Worm (Caenorhabditis elegans) whole organism, L4 larva: ENCODE data around the gene sel-1.

ENCODE experiments used
- F37D6.2 ChIP-seq: sonication (generic microtip); optimal IDR thresholded peaks from 2 replicates; lab custom pipeline; 2016; ENCODE audit warnings: mild to moderate bottlenecking, missing genetic modification characterization, missing compliant biosample characterization
- R02D3.7 ChIP-seq: fragments of 150-350 bp; sonication (generic microtip); optimal IDR thresholded peaks from 3 replicates; lab custom pipeline; 2014; ENCODE audit warnings: missing biosample characterization, missing genetic modification characterization
- T20F7.1 ChIP-seq: fragments of 200-800 bp; sonication (Bioruptor generic); optimal IDR thresholded peaks from 2 replicates; lab custom pipeline; 2018; ENCODE audit warnings: mild to moderate bottlenecking, missing genetic modification characterization, missing compliant biosample characterization
- T26A8.4 ChIP-seq: fragments of 200-800 bp; sonication (Bioruptor generic); IDR thresholded peaks from 2 replicates; pipeline ENCODE4 v1.3.6; 2022; ENCODE audit warnings: missing genetic modification characterization, missing compliant biosample characterization
- Y105C5A.15 ChIP-seq: fragments of 200-800 bp; sonication (Bioruptor generic); IDR thresholded peaks from 2 replicates; pipeline ENCODE4 v1.3.6; 2022; ENCODE audit warnings: missing genetic modification characterization, missing compliant biosample characterization
- Y48G9A.11 ChIP-seq: fragments of 200-800 bp; sonication (Bioruptor generic); IDR thresholded peaks from 2 replicates; pipeline ENCODE4 v1.3.6; 2022; ENCODE audit warnings: missing genetic modification reagents, missing genetic modification characterization, missing compliant biosample characterization
- Y75B8A.6 ChIP-seq: fragments of 200-800 bp; sonication (Bioruptor generic); IDR thresholded peaks from 2 replicates; pipeline ENCODE4 v1.3.6; 2022; ENCODE audit warnings: missing genetic modification reagents, missing genetic modification characterization, missing compliant biosample characterization
- ZK337.2 ChIP-seq: fragments of 200-800 bp; sonication (Bioruptor generic); IDR thresholded peaks from 2 replicates; pipeline ENCODE4 v1.3.6; 2022; ENCODE audit warnings: missing genetic modification reagents, missing genetic modification characterization, missing compliant biosample characterization
- ZK546.5 ChIP-seq, 2 experiments: sonication (generic microtip); optimal IDR thresholded peaks; 2 replicates each; lab custom pipeline; 2017; ENCODE audit warnings: missing biosample characterization in 2 of 2, missing genetic modification characterization in 2 of 2
- aha-1 ChIP-seq: fragments of 150-350 bp; peaks from one replicate; lab custom pipeline; 2014; ENCODE audit warnings: missing biosample characterization, missing genetic modification characterization
- aly-2 ChIP-seq: sonication (generic microtip); optimal IDR thresholded peaks from 2 replicates; lab custom pipeline; 2018; ENCODE audit warnings: missing biosample characterization, missing genetic modification characterization
- ama-1 ChIP-seq: fragments of 150-350 bp; optimal IDR thresholded peaks from 2 replicates; lab custom pipeline; 2014; ENCODE audit warnings: inconsistent platforms, mixed read lengths
- arid-1 ChIP-seq: fragments of 200-800 bp; sonication (Bioruptor generic); conservative IDR thresholded peaks from 2 replicates; pipeline ENCODE4 v1.3.6; 2022; ENCODE audit warnings: missing genetic modification reagents, missing genetic modification characterization, missing compliant biosample characterization
- attf-4 ChIP-seq: sonication (generic microtip); optimal IDR thresholded peaks from 3 replicates; lab custom pipeline; 2017; ENCODE audit warnings: missing biosample characterization, missing genetic modification characterization
- ceh-44 ChIP-seq: fragments of 200-800 bp; sonication (Bioruptor generic); IDR thresholded peaks from 2 replicates; pipeline ENCODE4 v1.3.6; 2022; ENCODE audit warnings: missing genetic modification reagents, missing genetic modification characterization, missing compliant biosample characterization
- ceh-62 ChIP-seq: sonication (generic microtip); optimal IDR thresholded peaks from 2 replicates; lab custom pipeline; 2017; ENCODE audit warnings: missing biosample characterization, missing genetic modification characterization
- ceh-82 ChIP-seq: sonication (generic microtip); optimal IDR thresholded peaks from 2 replicates; lab custom pipeline; 2017; ENCODE audit warnings: missing biosample characterization, missing genetic modification characterization
- ctbp-1 ChIP-seq: fragments of 200-800 bp; sonication (Bioruptor generic); IDR thresholded peaks from 2 replicates; pipeline ENCODE4 v1.3.6; 2022; ENCODE audit warnings: missing genetic modification reagents, missing genetic modification characterization, missing compliant biosample characterization
- dmd-9 ChIP-seq: fragments of 200-800 bp; sonication (Bioruptor generic); IDR thresholded peaks from 2 replicates; pipeline ENCODE4 v1.3.6; 2022; ENCODE audit warnings: missing genetic modification reagents, missing genetic modification characterization, missing compliant biosample characterization
- dpl-1 ChIP-seq: fragments of 150-350 bp; optimal IDR thresholded peaks from 2 replicates; lab custom pipeline; 2014; ENCODE audit warnings: missing biosample characterization, missing genetic modification reagents, missing genetic modification characterization
- duxl-1 ChIP-seq: sonication (generic microtip); optimal IDR thresholded peaks from 2 replicates; lab custom pipeline; 2016; ENCODE audit warnings: mild to moderate bottlenecking, missing genetic modification characterization, moderate library complexity, missing compliant biosample characterization; ENCODE audit not compliant: poor library complexity
- fos-1 ChIP-seq: fragments of 150-350 bp; optimal IDR thresholded peaks from 2 replicates; lab custom pipeline; 2014; ENCODE audit warnings: missing biosample characterization, missing genetic modification characterization
- gei-8 ChIP-seq: fragments of 200-800 bp; sonication (Bioruptor generic); optimal IDR thresholded peaks from 2 replicates; lab custom pipeline; 2018; ENCODE audit warnings: mild to moderate bottlenecking, missing genetic modification characterization, missing compliant biosample characterization
- hlh-11 ChIP-seq: fragments of 200-800 bp; sonication (Bioruptor generic); optimal IDR thresholded peaks from 2 replicates; lab custom pipeline; 2018; ENCODE audit warnings: mild to moderate bottlenecking, missing genetic modification characterization, missing compliant biosample characterization
- hlh-30 ChIP-seq: sonication (generic microtip); optimal IDR thresholded peaks from 2 replicates; lab custom pipeline; 2017; ENCODE audit warnings: antibody characterized with exemption, mild to moderate bottlenecking, missing genetic modification characterization, missing compliant biosample characterization; ENCODE audit not compliant: insufficient read depth
- lim-7 ChIP-seq: fragments of 200-800 bp; sonication (Bioruptor generic); IDR thresholded peaks from 2 replicates; pipeline ENCODE4 v1.3.6; 2022; ENCODE audit warnings: missing genetic modification characterization, missing compliant biosample characterization
- lin-29 ChIP-seq: fragments of 200-800 bp; sonication (Bioruptor generic); IDR thresholded peaks from 2 replicates; pipeline ENCODE4 v1.3.6; 2022; ENCODE audit warnings: missing genetic modification reagents, missing genetic modification characterization, missing compliant biosample characterization
- lin-39 ChIP-seq: fragments of 150-350 bp; optimal IDR thresholded peaks from 2 replicates; lab custom pipeline; 2014; ENCODE audit warnings: missing biosample characterization, missing genetic modification reagents, missing genetic modification characterization
- madf-5 ChIP-seq, 2 experiments: fragments of 200-800 bp; sonication (Bioruptor generic); IDR thresholded peaks; 2 replicates each; pipeline ENCODE4 v1.3.6; 2022; ENCODE audit warnings: missing compliant biosample characterization in 2 of 2, missing genetic modification characterization in 2 of 2
- madf-9 ChIP-seq: fragments of 200-800 bp; sonication (Bioruptor generic); conservative IDR thresholded peaks from 2 replicates; pipeline ENCODE4 v1.3.6; 2022; ENCODE audit warnings: missing genetic modification reagents, missing genetic modification characterization, missing compliant biosample characterization
- mdl-1 ChIP-seq, 2 experiments: fragments of 150-350 bp in 1 of 2; sonication (generic microtip) in 1 of 2; optimal IDR thresholded peaks; 2 replicates each; lab custom pipeline; 2014 to 2017; ENCODE audit warnings: missing biosample characterization in 2 of 2, missing genetic modification characterization in 2 of 2
- mxl-3 ChIP-seq: fragments of 200-800 bp; sonication (Bioruptor generic); optimal IDR thresholded peaks from 2 replicates; lab custom pipeline; 2018; ENCODE audit warnings: mild to moderate bottlenecking, missing genetic modification characterization, missing compliant biosample characterization
- nhr-102 ChIP-seq: sonication (generic microtip); optimal IDR thresholded peaks from 2 replicates; lab custom pipeline; 2016; ENCODE audit warnings: mild to moderate bottlenecking, missing genetic modification characterization, moderate library complexity, missing compliant biosample characterization
- nhr-28 ChIP-seq: fragments of 150-350 bp; optimal IDR thresholded peaks from 2 replicates; lab custom pipeline; 2014; ENCODE audit warnings: missing biosample characterization, missing genetic modification characterization
- nhr-41 ChIP-seq: fragments of 200-800 bp; sonication (Bioruptor generic); IDR thresholded peaks from 2 replicates; pipeline ENCODE4 v1.3.6; 2022; ENCODE audit warnings: missing genetic modification reagents, missing genetic modification characterization, missing compliant biosample characterization
- nhr-6 ChIP-seq: fragments of 150-350 bp; optimal IDR thresholded peaks from 2 replicates; lab custom pipeline; 2014; ENCODE audit warnings: missing biosample characterization, missing genetic modification characterization
- pha-4 ChIP-seq, 2 experiments: fragments of 150-350 bp in 1 of 2; fragments of 200-800 bp in 1 of 2; sonication (Bioruptor generic) in 1 of 2; IDR thresholded peaks in 1 of 2; optimal IDR thresholded peaks in 1 of 2; 2 replicates each; pipeline versions ENCODE4 v1.3.6 to Lab custom; 2014 to 2022; ENCODE audit warnings: missing genetic modification characterization in 2 of 2, missing genetic modification reagents in 2 of 2, missing biosample characterization in 1 of 2, missing compliant biosample characterization in 1 of 2
- php-3 ChIP-seq: fragments of 200-800 bp; sonication (Bioruptor generic); IDR thresholded peaks from 2 replicates; pipeline ENCODE4 v1.3.6; 2022; ENCODE audit warnings: missing genetic modification reagents, missing genetic modification characterization, missing compliant biosample characterization
- rbr-2 ChIP-seq: sonication (generic microtip); optimal IDR thresholded peaks from 2 replicates; lab custom pipeline; 2016; ENCODE audit warnings: missing genotype, missing genetic modification characterization, missing compliant biosample characterization
- spr-1 ChIP-seq: sonication (generic microtip); optimal IDR thresholded peaks from 2 replicates; lab custom pipeline; 2016; ENCODE audit warnings: mild to moderate bottlenecking, missing genetic modification characterization, missing compliant biosample characterization
- spr-3 ChIP-seq: fragments of 200-800 bp; sonication (Bioruptor generic); optimal IDR thresholded peaks from 2 replicates; lab custom pipeline; 2018; ENCODE audit warnings: mild to moderate bottlenecking, missing genetic modification characterization, missing compliant biosample characterization
- unc-39 ChIP-seq: sonication (generic microtip); optimal IDR thresholded peaks from 2 replicates; lab custom pipeline; 2017; ENCODE audit warnings: missing biosample characterization, missing genetic modification characterization
- unc-62 ChIP-seq, 3 experiments: fragments of 150-350 bp in 1 of 3; sonication (generic microtip); optimal IDR thresholded peaks in 2 of 3; peaks in 1 of 3; 1 replicate in 1 of 3; 2 replicates in 2 of 3; lab custom pipeline; 2014 to 2017; ENCODE audit warnings: missing biosample characterization in 3 of 3, missing genetic modification characterization in 3 of 3, missing genetic modification reagents in 3 of 3, missing genotype in 1 of 3
- zip-2 ChIP-seq: fragments of 150-350 bp; optimal IDR thresholded peaks from 2 replicates; lab custom pipeline; 2014; ENCODE audit warnings: missing biosample characterization, missing genetic modification characterization

Gene sel-1

DNA sequence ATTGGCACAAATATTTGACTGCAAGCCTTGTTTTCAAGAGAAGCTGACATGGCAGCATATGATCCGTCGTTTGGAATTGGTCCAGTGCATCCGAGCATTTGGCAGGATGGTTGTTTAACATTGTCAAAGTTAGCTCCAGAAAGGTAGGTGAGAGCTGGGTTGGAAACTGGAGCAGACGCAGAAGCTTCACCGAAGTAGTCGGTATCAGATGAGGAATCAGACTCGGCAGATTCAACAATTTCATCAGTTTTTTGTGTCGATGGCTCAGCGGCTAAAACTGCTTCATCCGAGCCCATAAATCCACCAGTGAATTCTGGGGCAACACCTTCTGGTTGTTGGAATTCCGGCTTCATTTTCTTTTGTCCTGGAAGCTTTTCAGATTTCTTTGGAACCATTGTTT, 10.9 kb upstream of the sel-1 start (continued):
- peak; percentile 68 for TF ChIP-seq aha-1
- TF ChIP-seq pha-4 (GFP tag; IDR thresholded peaks at IDR 0.05; lab: Robert Waterston, UW): no peak
- no peak for TF ChIP-seq pha-4 (tag; optimal IDR thresholded peaks at IDR 0.05; lab: Kevin White, UChicago)
- no peak for TF ChIP-seq T26A8.4
- no peak for TF ChIP-seq madf-5 (GFP tag; IDR thresholded peaks at IDR 0.05; lab: Robert Waterston, UW)
- TF ChIP-seq lin-29 (GFP tag; lab: Robert Waterston, UW): no peak
- no peak for TF ChIP-seq aly-2 (tag; lab: Kevin White, UChicago)
- TF ChIP-seq dmd-9 (GFP tag; lab: Robert Waterston, UW): no peak
- TF ChIP-seq hlh-30: no peak
- TF ChIP-seq zip-2 (tag; lab: Kevin White, UChicago): no peak
- no peak for TF ChIP-seq Y105C5A.15 (GFP tag; lab: Robert Waterston, UW)
- no peak for TF ChIP-seq fos-1 (tag; lab: Kevin White, UChicago)
- TF ChIP-seq Y75B8A.6 (GFP tag; lab: Robert Waterston, UW): no peak
- TF ChIP-seq ceh-82 (tag; lab: Kevin White, UChicago): no peak
- TF ChIP-seq, all 104 proteins: peak for 7

DNA sequence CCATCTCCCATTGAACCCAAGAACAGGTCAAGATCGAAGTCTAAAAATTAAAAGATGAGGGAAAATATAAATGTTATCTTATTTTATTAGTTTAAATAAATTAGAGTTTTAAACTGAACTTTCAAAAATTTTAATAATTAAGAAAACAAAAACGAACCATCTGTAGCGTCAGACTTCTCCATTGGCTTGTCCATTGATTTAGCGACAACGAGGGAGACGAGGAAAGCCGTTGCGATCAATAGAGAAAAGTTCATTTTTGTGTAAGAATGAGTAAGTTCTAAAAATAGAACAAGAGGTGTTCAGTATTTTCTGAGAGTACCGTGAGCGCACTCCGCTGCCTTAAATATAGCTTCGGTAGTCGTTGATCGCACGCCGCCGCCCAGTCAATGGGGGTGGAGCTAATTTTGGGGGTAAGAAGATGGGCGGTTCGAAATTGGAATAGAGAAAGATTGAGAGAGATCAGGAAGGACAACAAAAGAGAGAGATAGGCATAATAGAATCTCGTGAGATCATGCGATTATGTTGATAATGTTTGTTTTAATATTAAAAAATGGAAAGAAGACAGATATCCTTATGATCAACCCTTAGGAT, 10.4 kb upstream of the sel-1 start, which contains the start of gene F45D3.3:
TSS of gene F45D3.3 (minus strand) at position 350 of the 591 bp plus-strand sequence.
- TF ChIP-seq attf-4 (tag; lab: Kevin White, UChicago): no peak
- peak; percentile 13 for TF ChIP-seq hlh-30
- no peak for TF ChIP-seq ZK546.5 (tag; optimal IDR thresholded peaks at IDR 0.05; lab: Kevin White, UChicago)
- peak; percentile 48 for TF ChIP-seq hlh-11 (tag; lab: Kevin White, UChicago)
- no peak for TF ChIP-seq nhr-6 (tag; lab: Kevin White, UChicago)
- no peak for TF ChIP-seq nhr-102
- TF ChIP-seq unc-62 (GFP tag; optimal IDR thresholded peaks at IDR 0.05 in 1 of 2; lab: Kevin White, UChicago): no peak
- no peak for TF ChIP-seq unc-62 (tag; optimal IDR thresholded peaks at IDR 0.05; lab: Kevin White, UChicago)
- no peak for TF ChIP-seq ceh-44 (GFP tag; lab: Robert Waterston, UW)
- peak; percentile 18 to 58 for TF ChIP-seq mdl-1 (tag; optimal IDR thresholded peaks at IDR 0.05; lab: Kevin White, UChicago)
- TF ChIP-seq php-3: 0 out of 2 replicates have a peak, but pooled peaks have one; percentile 31
- peak; percentile 93 for TF ChIP-seq ama-1 (lab: Kevin White, UChicago)
- peak; percentile 30 for TF ChIP-seq nhr-28 (tag; lab: Kevin White, UChicago)
- no peak for TF ChIP-seq dpl-1 (GFP tag; lab: Kevin White, UChicago)
- TF ChIP-seq lim-7: no peak
- no peak for TF ChIP-seq R02D3.7 (tag; lab: Kevin White, UChicago)
- TF ChIP-seq spr-3: no peak
- TF ChIP-seq mxl-3 (GFP tag; lab: Kevin White, UChicago): peak; percentile 28
- TF ChIP-seq, all 104 proteins: peak for 7

DNA sequence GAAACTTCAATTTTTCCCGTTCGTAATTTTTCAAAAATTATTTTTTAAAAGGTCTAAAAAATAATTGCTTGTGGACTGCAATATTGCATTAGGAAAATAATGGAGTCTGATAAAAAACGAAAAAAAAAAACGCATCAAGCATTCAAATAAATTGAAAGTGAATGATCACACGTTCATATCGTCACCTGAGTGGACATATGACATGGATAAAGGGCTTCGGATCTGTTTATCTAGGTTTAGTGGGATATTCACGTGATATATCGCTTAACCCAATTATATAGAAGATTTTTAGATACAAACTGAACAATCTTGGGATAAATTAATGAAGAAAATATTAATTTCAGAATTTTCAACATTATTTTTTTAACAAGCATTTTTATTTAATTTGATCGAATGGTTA, 9.8 kb upstream of the sel-1 start:
- no peak for TF ChIP-seq gei-8
- TF ChIP-seq hlh-30: peak; percentile 67
- TF ChIP-seq aha-1: peak; percentile 45

- TF ChIP-seq F37D6.2 (tag; lab: Kevin White, UChicago) (no peak), R02D3.7 (tag; lab: Kevin White, UChicago) (no peak), arid-1 (no peak), ceh-62 (no peak), ZK337.2 (GFP tag; lab: Robert Waterston, UW) (no peak), attf-4 (tag; lab: Kevin White, UChicago) (no peak), gei-8 (no peak), php-3 (no peak), unc-39 (tag; lab: Kevin White, UChicago) (no peak), dmd-9 (GFP tag; lab: Robert Waterston, UW) (no peak), lin-39 (tag; lab: Kevin White, UChicago) (no peak), nhr-41 (GFP tag; lab: Robert Waterston, UW) (no peak), rbr-2 (tag; lab: Kevin White, UChicago) (no peak), madf-9 (GFP tag; lab: Robert Waterston, UW) (no peak), duxl-1 (tag; lab: Kevin White, UChicago) (no peak), T20F7.1 (GFP tag; lab: Kevin White, UChicago) (no peak), spr-1 (tag; lab: Kevin White, UChicago) (peak; percentile 23), Y48G9A.11 (GFP tag; lab: Robert Waterston, UW) (no peak), ctbp-1 (no peak)
These were observed 8.7 kb upstream of the sel-1 start for ce11 chrV:12551638-12552478.
